Worm (Caenorhabditis elegans) whole organism, L4/young adult: ENCODE results near the gene D2024.5.

Experiments used
- W03F9.2 ChIP-seq: fragments of 150-350 bp; optimal IDR thresholded peaks from 2 replicates; lab custom pipeline; 2014; ENCODE audit warnings: missing biosample characterization, missing genetic modification characterization
- dao-5 ChIP-seq: sonication (generic microtip); optimal IDR thresholded peaks from 2 replicates; lab custom pipeline; 2016; ENCODE audit warnings: missing genotype, missing genetic modification characterization, moderate library complexity, missing compliant biosample characterization
- him-1 ChIP-seq: sonication (generic microtip); optimal IDR thresholded peaks from 2 replicates; lab custom pipeline; 2016; ENCODE audit warnings: missing genotype, missing genetic modification reagents, missing genetic modification characterization, missing compliant biosample characterization

- TF ChIP-seq him-1 (tag; lab: Kevin White, UChicago) (no peak), W03F9.2 (tag; lab: Kevin White, UChicago) (no peak), dao-5 (no peak)
Measured at ce11 chrIV:7236248-7236772, 8.2 kb upstream of the D2024.5 start.
